Fruit fly (Drosophila melanogaster) whole organism, adult: ENCODE measurements around the gene CG31517.

Experiments
- CG11617 ChIP-seq: fragments of 200-800 bp; sonication (Bioruptor generic); optimal IDR thresholded peaks from 2 replicates; lab custom pipeline; 2017; ENCODE audit warnings: mild to moderate bottlenecking, missing biosample characterization, missing genetic modification reagents, missing genetic modification characterization
- CG12768 ChIP-seq: fragments of 200-800 bp; sonication (Bioruptor generic); optimal IDR thresholded peaks from 2 replicates; lab custom pipeline; 2017; ENCODE audit warnings: missing biosample characterization, missing genetic modification characterization, mild to moderate bottlenecking, moderate library complexity, missing genetic modification reagents
- CG14711 ChIP-seq: fragments of 200-800 bp; sonication (Bioruptor generic); optimal IDR thresholded peaks from 2 replicates; lab custom pipeline; 2018; ENCODE audit warnings: missing biosample characterization, mild to moderate bottlenecking, missing genetic modification characterization, moderate library complexity
- CG1620 ChIP-seq: fragments of 200-800 bp; sonication (Bioruptor generic); optimal IDR thresholded peaks from 2 replicates; lab custom pipeline; 2016; ENCODE audit warnings: missing biosample characterization, missing genetic modification characterization
- CG33017 ChIP-seq: fragments of 200-800 bp; sonication (Bioruptor generic); optimal IDR thresholded peaks from 2 replicates; lab custom pipeline; 2018; ENCODE audit warnings: missing biosample characterization, mild to moderate bottlenecking, missing genetic modification characterization, moderate library complexity
- CG5204 ChIP-seq: fragments of 200-800 bp; sonication (Bioruptor generic); optimal IDR thresholded peaks from 2 replicates; lab custom pipeline; 2016; ENCODE audit warnings: missing biosample characterization, missing genetic modification characterization
- CG7045 ChIP-seq: fragments of 200-800 bp; sonication (Bioruptor generic); optimal IDR thresholded peaks from 2 replicates; lab custom pipeline; 2017; ENCODE audit warnings: missing biosample characterization, mild to moderate bottlenecking, missing genetic modification characterization
- CG7101 ChIP-seq: fragments of 200-800 bp; sonication (Bioruptor generic); optimal IDR thresholded peaks from 2 replicates; lab custom pipeline; 2018; ENCODE audit warnings: missing biosample characterization, mild to moderate bottlenecking, missing genetic modification characterization, moderate library complexity
- Clk ChIP-seq: fragments of 200-800 bp; sonication (Bioruptor generic); optimal IDR thresholded peaks from 2 replicates; lab custom pipeline; 2017; ENCODE audit warnings: missing biosample characterization, missing genetic modification characterization
- Crg-1 ChIP-seq: fragments of 200-800 bp; sonication (Bioruptor generic); optimal IDR thresholded peaks from 2 replicates; lab custom pipeline; 2016; ENCODE audit warnings: missing biosample characterization, missing genetic modification characterization
- Hr96 ChIP-seq: fragments of 200-800 bp; sonication (Bioruptor generic); optimal IDR thresholded peaks from 2 replicates; lab custom pipeline; 2016; ENCODE audit warnings: missing biosample characterization, missing genetic modification characterization
- Mnt ChIP-seq: fragments of 200-800 bp; sonication (Bioruptor generic); optimal IDR thresholded peaks from 2 replicates; lab custom pipeline; 2016; ENCODE audit warnings: missing biosample characterization, mild to moderate bottlenecking, missing genetic modification characterization
- bab1 ChIP-seq: fragments of 200-800 bp; sonication (Bioruptor generic); optimal IDR thresholded peaks from 3 replicates; lab custom pipeline; 2019; ENCODE audit warnings: missing biosample characterization, mild to moderate bottlenecking, missing genetic modification characterization, moderate library complexity
- cic ChIP-seq: fragments of 200-800 bp; sonication (Bioruptor generic); optimal IDR thresholded peaks from 2 replicates; lab custom pipeline; 2017; ENCODE audit warnings: missing biosample characterization, mild to moderate bottlenecking, missing genetic modification characterization, moderate library complexity
- cnc ChIP-seq, 2 experiments: fragments of >200 bp; optimal IDR thresholded peaks; 2 replicates each; lab custom pipeline; 2017
- kay ChIP-seq: fragments of 200-800 bp; sonication (Bioruptor generic); peaks from one replicate; lab custom pipeline; 2016; ENCODE audit warnings: missing biosample characterization, missing genetic modification characterization, borderline replicate concordance
- ovo ChIP-seq: fragments of 200-800 bp; sonication (Bioruptor generic); optimal IDR thresholded peaks from 2 replicates; lab custom pipeline; 2016; ENCODE audit warnings: missing biosample characterization, missing genetic modification characterization
- pad ChIP-seq: fragments of 200-800 bp; sonication (Bioruptor generic); optimal IDR thresholded peaks from 3 replicates; lab custom pipeline; 2017; ENCODE audit warnings: missing biosample characterization, missing genetic modification characterization, mild to moderate bottlenecking, moderate library complexity, missing genetic modification reagents
- tj ChIP-seq: fragments of 200-800 bp; sonication (Bioruptor generic); optimal IDR thresholded peaks from 3 replicates; lab custom pipeline; 2017; ENCODE audit warnings: missing biosample characterization, mild to moderate bottlenecking, missing genetic modification characterization, moderate library complexity
- toe ChIP-seq: fragments of 200-800 bp; sonication (Bioruptor generic); optimal IDR thresholded peaks from 2 replicates; lab custom pipeline; 2016; ENCODE audit warnings: missing biosample characterization, missing genetic modification characterization

The CG31517 gene

dm6 chr3R:13990109-13990508 is 41.9 kb downstream of the CG31517 start:
- no peak for TF ChIP-seq Hr96 (GFP tag; lab: Kevin White, UChicago)
- TF ChIP-seq CG33017: no peak
- TF ChIP-seq toe (GFP tag; lab: Kevin White, UChicago): no peak
- TF ChIP-seq ovo (GFP tag; lab: Kevin White, UChicago): no peak
- TF ChIP-seq CG11617 (GFP tag; lab: Kevin White, UChicago): no peak
- TF ChIP-seq cic (GFP tag; lab: Kevin White, UChicago): no peak
- no peak for TF ChIP-seq CG12768 (GFP tag; lab: Kevin White, UChicago)
- no peak for TF ChIP-seq CG7045
- no peak for TF ChIP-seq CG7101
- TF ChIP-seq Clk (GFP tag; lab: Kevin White, UChicago): no peak

dm6 chr3R:13992126-13992535 is 43.9 kb downstream of the CG31517 start:
- TF ChIP-seq kay (GFP tag; lab: Kevin White, UChicago) (no peak), CG12768 (GFP tag; lab: Kevin White, UChicago) (no peak), tj (GFP tag; lab: Kevin White, UChicago) (no peak), cnc (optimal IDR thresholded peaks at IDR 0.05; lab: Kevin White, UChicago) (no peak), Crg-1 (GFP tag; lab: Kevin White, UChicago) (no peak), CG33017 (no peak), CG7045 (no peak), CG11617 (GFP tag; lab: Kevin White, UChicago) (no peak), Clk (GFP tag; lab: Kevin White, UChicago) (no peak), pad (GFP tag; lab: Kevin White, UChicago) (no peak), Mnt (no peak), cic (GFP tag; lab: Kevin White, UChicago) (no peak), CG5204 (GFP tag; lab: Kevin White, UChicago) (no peak), bab1 (no peak), CG1620 (GFP tag; lab: Kevin White, UChicago) (no peak), CG14711 (tag; lab: Kevin White, UChicago) (no peak)

- TF ChIP-seq bab1: no peak
- no peak for TF ChIP-seq Crg-1 (GFP tag; lab: Kevin White, UChicago)
- no peak for TF ChIP-seq CG11617 (GFP tag; lab: Kevin White, UChicago)
- no peak for TF ChIP-seq Mnt
- no peak for TF ChIP-seq cnc (optimal IDR thresholded peaks at IDR 0.05; lab: Kevin White, UChicago)
- no peak for TF ChIP-seq CG7101
- no peak for TF ChIP-seq pad (GFP tag; lab: Kevin White, UChicago)
- TF ChIP-seq CG1620 (GFP tag; lab: Kevin White, UChicago): no peak
- TF ChIP-seq toe (GFP tag; lab: Kevin White, UChicago): no peak
These were observed 47.2 kb downstream of the CG31517 start for dm6 chr3R:13995426-13995825.

- no peak for TF ChIP-seq kay (GFP tag; lab: Kevin White, UChicago)
- TF ChIP-seq Hr96 (GFP tag; lab: Kevin White, UChicago): no peak
- no peak for TF ChIP-seq pad (GFP tag; lab: Kevin White, UChicago)
- no peak for TF ChIP-seq cic (GFP tag; lab: Kevin White, UChicago)
- no peak for TF ChIP-seq CG1620 (GFP tag; lab: Kevin White, UChicago)
- no peak for TF ChIP-seq CG7101
- no peak for TF ChIP-seq CG11617 (GFP tag; lab: Kevin White, UChicago)
- no peak for TF ChIP-seq CG12768 (GFP tag; lab: Kevin White, UChicago)
- no peak for TF ChIP-seq Clk (GFP tag; lab: Kevin White, UChicago)
- TF ChIP-seq tj (GFP tag; lab: Kevin White, UChicago): no peak
- TF ChIP-seq CG14711 (tag; lab: Kevin White, UChicago): no peak
- TF ChIP-seq Mnt: no peak
- TF ChIP-seq toe (GFP tag; lab: Kevin White, UChicago): no peak
- TF ChIP-seq CG33017: no peak
- TF ChIP-seq ovo (GFP tag; lab: Kevin White, UChicago): no peak
- no peak for TF ChIP-seq CG5204 (GFP tag; lab: Kevin White, UChicago)
- no peak for TF ChIP-seq CG7045
- TF ChIP-seq Crg-1 (GFP tag; lab: Kevin White, UChicago): no peak
These were observed 47.7 kb downstream of the CG31517 start for dm6 chr3R:13995933-13996332.

dm6 chr3R:13997762-13998161 is 49.5 kb downstream of the CG31517 start:
- TF ChIP-seq CG11617 (GFP tag; lab: Kevin White, UChicago) (no peak), CG14711 (tag; lab: Kevin White, UChicago) (no peak), Crg-1 (GFP tag; lab: Kevin White, UChicago) (no peak), Mnt (no peak), Clk (GFP tag; lab: Kevin White, UChicago) (no peak), kay (GFP tag; lab: Kevin White, UChicago) (no peak), cic (GFP tag; lab: Kevin White, UChicago) (no peak), CG7045 (no peak), cnc (optimal IDR thresholded peaks at IDR 0.05; lab: Kevin White, UChicago) (no peak), toe (GFP tag; lab: Kevin White, UChicago) (no peak), CG12768 (GFP tag; lab: Kevin White, UChicago) (no peak)

dm6 chr3R:13998162-13998561 is 49.9 kb downstream of the CG31517 start:
- no peak for TF ChIP-seq cnc (optimal IDR thresholded peaks at IDR 0.05; lab: Kevin White, UChicago)
- TF ChIP-seq ovo (GFP tag; lab: Kevin White, UChicago): no peak
- TF ChIP-seq CG12768 (GFP tag; lab: Kevin White, UChicago): no peak
- no peak for TF ChIP-seq CG1620 (GFP tag; lab: Kevin White, UChicago)
- no peak for TF ChIP-seq CG11617 (GFP tag; lab: Kevin White, UChicago)
- TF ChIP-seq tj (GFP tag; lab: Kevin White, UChicago): no peak
- no peak for TF ChIP-seq cic (GFP tag; lab: Kevin White, UChicago)
- no peak for TF ChIP-seq toe (GFP tag; lab: Kevin White, UChicago)
- no peak for TF ChIP-seq CG7101
- TF ChIP-seq Crg-1 (GFP tag; lab: Kevin White, UChicago): no peak
- no peak for TF ChIP-seq CG5204 (GFP tag; lab: Kevin White, UChicago)
- no peak for TF ChIP-seq CG14711 (tag; lab: Kevin White, UChicago)
- no peak for TF ChIP-seq kay (GFP tag; lab: Kevin White, UChicago)
- no peak for TF ChIP-seq bab1
- no peak for TF ChIP-seq CG7045
- TF ChIP-seq Clk (GFP tag; lab: Kevin White, UChicago): no peak
- TF ChIP-seq CG33017: no peak
